Worm (Caenorhabditis elegans) whole organism, midembryonic: ENCODE results near the gene F40H3.3.

Experiments used
- T22C8.4 ChIP-seq: fragments of 200-800 bp; sonication (Bioruptor generic); IDR thresholded peaks from 2 replicates; pipeline ENCODE4 v1.3.6; 2022; ENCODE audit warnings: missing genetic modification characterization, missing compliant biosample characterization
- cog-1 ChIP-seq: sonication (generic microtip); optimal IDR thresholded peaks from 2 replicates; lab custom pipeline; 2016; ENCODE audit warnings: missing genetic modification characterization, missing compliant biosample characterization
- flt-1 ChIP-seq: fragments of 200-800 bp; sonication (Bioruptor generic); IDR thresholded peaks from 2 replicates; pipeline ENCODE4 v1.3.6; 2022; ENCODE audit warnings: missing genetic modification characterization, missing compliant biosample characterization
- klf-2 ChIP-seq: fragments of 200-800 bp; sonication (Bioruptor generic); conservative IDR thresholded peaks from 2 replicates; pipeline ENCODE4 v1.3.6; 2022; ENCODE audit warnings: missing genetic modification reagents, missing genetic modification characterization, missing compliant biosample characterization
- med-1 ChIP-seq: sonication (generic microtip); optimal IDR thresholded peaks from 2 replicates; lab custom pipeline; 2017; ENCODE audit warnings: missing genetic modification characterization, mild to moderate bottlenecking, missing compliant biosample characterization, antibody characterized with exemption, missing genetic modification reagents; ENCODE audit not compliant: insufficient read depth
- ref-1 ChIP-seq: fragments of 200-800 bp; sonication (Bioruptor generic); conservative IDR thresholded peaks from 2 replicates; pipeline ENCODE4 v1.3.6; 2022; ENCODE audit warnings: missing genetic modification reagents, missing genetic modification characterization, missing compliant biosample characterization
- tab-1 ChIP-seq: fragments of 200-800 bp; sonication (Bioruptor generic); IDR thresholded peaks from 2 replicates; pipeline ENCODE4 v1.3.6; 2022; ENCODE audit warnings: missing genetic modification characterization, missing compliant biosample characterization
- ztf-23 ChIP-seq: fragments of 200-800 bp; sonication (Bioruptor generic); IDR thresholded peaks from 2 replicates; pipeline ENCODE4 v1.3.6; 2022; ENCODE audit warnings: missing genetic modification reagents, missing genetic modification characterization, missing compliant biosample characterization
- ztf-29 ChIP-seq: fragments of 200-800 bp; sonication (Bioruptor generic); IDR thresholded peaks from 2 replicates; pipeline ENCODE4 v1.3.6; 2022; ENCODE audit warnings: missing genetic modification reagents, missing genetic modification characterization, missing compliant biosample characterization

The F40H3.3 gene

DNA sequence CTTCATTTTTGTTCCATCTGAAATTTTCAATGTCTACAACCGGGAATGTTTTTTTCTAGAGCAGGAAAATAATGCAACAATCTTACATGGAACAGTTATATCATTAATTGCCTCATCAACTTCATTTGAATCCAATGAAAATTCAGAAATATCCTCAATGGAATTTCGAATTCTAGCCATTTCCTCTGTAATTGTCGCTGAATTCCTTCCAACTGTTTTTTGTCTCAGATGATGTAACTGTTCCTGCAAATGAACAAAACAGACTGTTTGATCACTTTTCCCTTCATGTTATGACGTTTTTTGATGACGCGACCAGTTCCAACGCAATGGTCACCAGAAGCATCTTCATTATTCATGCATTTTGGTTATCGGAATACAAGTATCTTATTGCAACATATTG, 50.2 kb downstream of the F40H3.3 start:
- TF ChIP-seq ref-1 = no peak
- TF ChIP-seq ztf-29 (GFP tag; lab: Robert Waterston, UW) = no peak

DNA sequence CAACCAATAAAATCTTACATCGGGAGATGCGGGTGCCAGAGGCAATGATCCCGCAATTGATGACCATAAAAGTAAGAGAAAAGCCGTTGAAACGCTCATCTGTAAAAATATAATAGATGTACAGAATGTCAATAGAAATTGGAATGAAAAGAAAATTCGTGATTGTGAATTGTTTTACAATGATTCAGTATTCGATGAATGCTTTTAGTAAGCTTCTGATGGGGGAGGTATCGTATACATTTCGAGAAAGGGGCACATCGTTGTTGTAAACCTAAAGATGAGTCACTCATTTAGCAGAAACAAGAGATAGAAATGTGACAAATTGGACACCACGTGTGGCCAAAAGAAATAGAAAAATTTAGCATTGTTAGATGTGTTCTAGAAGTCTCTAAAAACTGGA, 51.3 kb downstream of the F40H3.3 start, which contains the start of gene C30B5.6:
Gene C30B5.6, minus strand, starts transcription at position 101 of the 400 bp plus-strand sequence.
- TF ChIP-seq flt-1 (GFP tag; lab: Robert Waterston, UW) (no peak), klf-2 (GFP tag; lab: Robert Waterston, UW) (no peak), ztf-29 (GFP tag; lab: Robert Waterston, UW) (no peak), med-1 (no peak), cog-1 (tag; lab: Kevin White, UChicago) (no peak), tab-1 (GFP tag; lab: Robert Waterston, UW) (no peak), ztf-23 (no peak), T22C8.4 (GFP tag; lab: Robert Waterston, UW) (no peak), ref-1 (no peak)
